Worm (Caenorhabditis elegans): ENCODE data around the gene swt-7.
"Not testable (repeated sequence)": the region's sequence is repeated elsewhere in the genome, so short reads cannot be mapped to it uniquely, and the experiment has no call there.

DNA sequence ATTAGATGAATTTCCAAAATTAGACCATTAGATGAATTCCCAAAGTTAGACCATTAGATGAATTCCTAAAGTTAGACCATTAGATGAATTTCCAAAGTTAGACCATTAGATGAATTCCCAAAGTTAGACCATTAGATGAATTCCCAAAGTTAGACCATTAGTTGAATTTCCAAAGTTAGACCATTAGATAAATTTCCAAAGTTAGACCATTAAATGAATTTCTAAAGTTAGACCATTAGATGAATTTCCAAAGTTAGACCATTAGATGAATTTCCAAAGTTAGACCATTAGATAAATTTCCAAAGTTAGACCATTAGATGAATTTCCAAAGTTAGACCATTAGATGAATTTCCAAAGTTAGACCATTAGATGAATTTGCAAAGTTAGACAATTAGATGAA is 44.7 kb upstream of the swt-7 start:
- not testable (repeated sequence) for TF ChIP-seq ZK185.1 (tag; optimal IDR thresholded peaks at IDR 0.05; ENCODE audit: poor library complexity, severe bottlenecking); dpl-1 (GFP tag; optimal IDR thresholded peaks at IDR 0.05); ama-1 (optimal IDR thresholded peaks at IDR 0.05); ama-1 (GFP tag; optimal IDR thresholded peaks at IDR 0.05)
